Worm (Caenorhabditis elegans): ENCODE results near the gene ttr-14.

Gene ttr-14

ce11 chrX:10787203-10787602 lies at the start of gene ttr-14:
Gene ttr-14 (plus strand): TSS chrX:10787503.
- no peak for TF ChIP-seq him-1 (tag; optimal IDR thresholded peaks at IDR 0.05)

ce11 chrX:10746388-10746787 lies 40.9 kb upstream of the ttr-14 start, which contains the start of gene R07A4.2:
Gene R07A4.2 (minus strand): TSS chrX:10746488.
- TF ChIP-seq W03F9.2 (tag; optimal IDR thresholded peaks at IDR 0.05) = no peak
- TF ChIP-seq dao-5 (tag; optimal IDR thresholded peaks at IDR 0.05) = no peak
- TF ChIP-seq him-1 (tag; optimal IDR thresholded peaks at IDR 0.05) = no peak

ce11 chrX:10748145-10748544 lies 39.2 kb upstream of the ttr-14 start:
- TF ChIP-seq him-1 (tag; optimal IDR thresholded peaks at IDR 0.05) (no peak), W03F9.2 (tag; optimal IDR thresholded peaks at IDR 0.05) (no peak), dao-5 (tag; optimal IDR thresholded peaks at IDR 0.05) (no peak)

- no peak for TF ChIP-seq W03F9.2 (tag; optimal IDR thresholded peaks at IDR 0.05)
- TF ChIP-seq dao-5 (tag; optimal IDR thresholded peaks at IDR 0.05) = no peak
- TF ChIP-seq him-1 (tag; optimal IDR thresholded peaks at IDR 0.05) = no peak
These were observed 33.9 kb upstream of the ttr-14 start, which contains the start of gene R07A4.3 for ce11 chrX:10753403-10753802. Gene R07A4.3 (plus strand): TSS chrX:10753703.

ce11 chrX:10754532-10754931 lies 32.8 kb upstream of the ttr-14 start:
- no peak for TF ChIP-seq him-1 (tag; optimal IDR thresholded peaks at IDR 0.05)
- TF ChIP-seq W03F9.2 (tag; optimal IDR thresholded peaks at IDR 0.05) = no peak
- TF ChIP-seq dao-5 (tag; optimal IDR thresholded peaks at IDR 0.05) = no peak

ce11 chrX:10756185-10756584 lies 31.1 kb upstream of the ttr-14 start:
- TF ChIP-seq him-1 (tag; optimal IDR thresholded peaks at IDR 0.05) (no peak), dao-5 (tag; optimal IDR thresholded peaks at IDR 0.05) (no peak), W03F9.2 (tag; optimal IDR thresholded peaks at IDR 0.05) (no peak)

ce11 chrX:10757608-10758007 lies 29.7 kb upstream of the ttr-14 start, which contains the start of gene R07A4.4:
Gene R07A4.4 (minus strand): TSS chrX:10757708.
- TF ChIP-seq dao-5 (tag; optimal IDR thresholded peaks at IDR 0.05) (no peak), him-1 (tag; optimal IDR thresholded peaks at IDR 0.05) (no peak), W03F9.2 (tag; optimal IDR thresholded peaks at IDR 0.05) (no peak)

ce11 chrX:10758453-10758852 lies 28.9 kb upstream of the ttr-14 start:
- TF ChIP-seq dao-5 (tag; optimal IDR thresholded peaks at IDR 0.05) (no peak), him-1 (tag; optimal IDR thresholded peaks at IDR 0.05) (no peak), W03F9.2 (tag; optimal IDR thresholded peaks at IDR 0.05) (no peak)

- TF ChIP-seq him-1 (tag; optimal IDR thresholded peaks at IDR 0.05) = no peak
- no peak for TF ChIP-seq dao-5 (tag; optimal IDR thresholded peaks at IDR 0.05)
- TF ChIP-seq W03F9.2 (tag; optimal IDR thresholded peaks at IDR 0.05) = no peak
These were observed 26.3 kb upstream of the ttr-14 start for ce11 chrX:10760958-10761357.

- TF ChIP-seq W03F9.2 (tag; optimal IDR thresholded peaks at IDR 0.05) = no peak
- no peak for TF ChIP-seq dao-5 (tag; optimal IDR thresholded peaks at IDR 0.05)
- TF ChIP-seq him-1 (tag; optimal IDR thresholded peaks at IDR 0.05) = no peak
These were observed 23.9 kb upstream of the ttr-14 start for ce11 chrX:10763383-10763782.

- TF ChIP-seq dao-5 (tag; optimal IDR thresholded peaks at IDR 0.05) (peak; percentile 85), him-1 (tag; optimal IDR thresholded peaks at IDR 0.05) (peak; percentile 86), W03F9.2 (tag; optimal IDR thresholded peaks at IDR 0.05) (peak; percentile 20)
These were observed 21.1 kb upstream of the ttr-14 start for ce11 chrX:10766123-10766622.

ce11 chrX:10766966-10767644 lies 20.2 kb upstream of the ttr-14 start:
- TF ChIP-seq dao-5 (tag; optimal IDR thresholded peaks at IDR 0.05) (no peak), W03F9.2 (tag; optimal IDR thresholded peaks at IDR 0.05) (no peak), him-1 (tag; optimal IDR thresholded peaks at IDR 0.05) (no peak)

- no peak for TF ChIP-seq dao-5 (tag; optimal IDR thresholded peaks at IDR 0.05)
- no peak for TF ChIP-seq W03F9.2 (tag; optimal IDR thresholded peaks at IDR 0.05)
- no peak for TF ChIP-seq him-1 (tag; optimal IDR thresholded peaks at IDR 0.05)
These were observed 19.6 kb upstream of the ttr-14 start for ce11 chrX:10767669-10768068.

ce11 chrX:10768289-10769153 lies 18.8 kb upstream of the ttr-14 start:
- TF ChIP-seq him-1 (tag; optimal IDR thresholded peaks at IDR 0.05) (no peak), dao-5 (tag; optimal IDR thresholded peaks at IDR 0.05) (no peak), W03F9.2 (tag; optimal IDR thresholded peaks at IDR 0.05) (no peak)
